Worm (Caenorhabditis elegans): ENCODE results near the gene vig-1.

DNA sequence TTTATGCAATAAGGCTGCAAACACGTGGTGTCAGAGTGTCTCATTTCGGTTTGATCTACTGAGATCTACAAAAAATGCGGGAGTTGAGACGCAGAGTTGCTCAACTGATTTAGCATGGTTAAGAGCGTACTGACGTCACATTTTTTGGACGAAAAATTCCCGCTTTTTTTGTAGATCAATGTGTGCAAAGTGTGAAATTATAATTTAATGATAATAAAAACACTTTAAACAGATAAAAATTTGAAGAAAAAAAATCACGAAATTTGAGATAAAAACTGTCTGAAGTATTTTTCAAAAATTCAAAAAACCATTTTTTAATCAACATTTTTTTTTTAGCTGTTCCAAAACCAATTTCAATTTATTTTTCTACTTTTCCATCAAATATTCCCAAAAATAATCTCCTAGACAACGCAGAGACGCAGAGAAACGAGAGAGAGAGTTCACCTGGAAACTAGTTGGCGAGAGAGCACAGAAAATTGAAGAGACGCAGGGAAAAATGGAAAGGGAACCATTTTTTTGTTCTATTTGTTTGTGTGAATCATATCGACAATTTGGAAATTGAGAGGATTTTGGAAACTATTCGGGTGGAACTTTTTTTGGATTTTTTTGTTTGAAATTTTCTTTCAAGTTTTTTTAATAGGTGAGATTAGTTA, 23.7 kb upstream of the vig-1 start:
- TF ChIP-seq hlh-6 (tag; optimal IDR thresholded peaks at IDR 0.05) (no peak), ceh-9 (tag; optimal IDR thresholded peaks at IDR 0.05) (no peak), sox-4 (tag; optimal IDR thresholded peaks at IDR 0.05) (no peak), madf-2 (tag; optimal IDR thresholded peaks at IDR 0.05) (no peak), C08G9.2 (tag; optimal IDR thresholded peaks at IDR 0.05) (no peak), ztf-16 (tag; optimal IDR thresholded peaks at IDR 0.05) (no peak), che-1 (tag; optimal IDR thresholded peaks at IDR 0.05) (no peak), K02D7.2 (tag; optimal IDR thresholded peaks at IDR 0.05) (no peak), unc-3 (GFP tag; conservative IDR thresholded peaks at IDR 0.05) (no peak), unc-3 (tag; optimal IDR thresholded peaks at IDR 0.05) (no peak)
